Worm (Caenorhabditis elegans): ENCODE results near the gene F15H10.12.

Gene F15H10.12

DNA sequence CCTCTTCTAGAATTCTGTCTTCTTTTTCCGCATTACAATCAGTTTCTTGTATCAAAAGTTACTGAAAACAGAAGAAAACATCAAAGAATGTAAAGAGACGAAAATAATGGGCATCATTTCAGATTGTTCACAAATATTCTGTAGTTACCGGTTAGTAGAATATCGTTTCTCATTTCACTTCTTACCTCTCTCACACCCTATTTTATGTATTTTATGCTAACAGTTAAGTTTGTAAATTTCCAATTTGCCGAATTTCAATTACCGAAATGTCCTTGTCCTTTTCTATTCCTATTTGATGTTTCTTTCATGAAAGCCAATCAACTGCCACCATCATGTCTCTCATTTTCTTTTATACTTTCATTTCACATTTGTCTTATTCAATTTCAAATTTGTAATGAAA is 13.6 kb upstream of the F15H10.12 start:
- TF ChIP-seq ama-1 (optimal IDR thresholded peaks at IDR 0.05) (no peak), lin-11 (tag; optimal IDR thresholded peaks at IDR 0.05) (no peak), npax-4 (tag; optimal IDR thresholded peaks at IDR 0.05) (no peak), sox-2 (GFP tag; IDR thresholded peaks at IDR 0.05) (no peak), che-1 (tag; optimal IDR thresholded peaks at IDR 0.05) (no peak), pag-3 (tag; optimal IDR thresholded peaks at IDR 0.05; ENCODE audit: borderline replicate concordance) (no peak), dve-1 (tag; optimal IDR thresholded peaks at IDR 0.05) (no peak), ceh-22 (tag; optimal IDR thresholded peaks at IDR 0.05) (no peak), tbx-7 (tag; optimal IDR thresholded peaks at IDR 0.05) (no peak)

DNA sequence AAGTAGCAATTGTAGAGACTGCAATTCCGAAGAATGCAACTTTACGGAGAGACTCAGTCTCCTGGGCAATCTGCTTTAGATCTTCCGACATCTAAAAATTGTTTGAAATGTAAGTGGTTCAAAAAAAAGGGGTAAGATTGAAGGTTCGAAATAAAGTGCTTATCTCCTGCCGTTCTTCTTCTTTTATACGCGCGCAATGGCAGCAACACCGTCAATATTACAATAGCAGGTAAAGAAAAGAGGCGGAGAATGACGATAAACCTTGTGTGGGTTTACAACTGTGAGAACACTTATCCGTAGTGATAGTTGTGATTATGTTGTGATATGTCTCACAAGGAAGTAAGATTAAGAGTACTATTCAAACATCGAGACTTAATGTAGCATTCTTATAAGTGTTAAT is 11.9 kb upstream of the F15H10.12 start, which contains the start of gene col-13:
col-13 (minus strand) TSS at position 101 of the 400 bp plus-strand sequence.
- TF ChIP-seq ahr-1 (tag; optimal IDR thresholded peaks at IDR 0.05), result no peak
- no peak for TF ChIP-seq K02D7.2 (tag; optimal IDR thresholded peaks at IDR 0.05)
- TF ChIP-seq unc-55 (GFP tag; optimal IDR thresholded peaks at IDR 0.05), result no peak
- no peak for TF ChIP-seq tbx-7 (tag; optimal IDR thresholded peaks at IDR 0.05)
- no peak for TF ChIP-seq ama-1 (optimal IDR thresholded peaks at IDR 0.05)
- no peak for TF ChIP-seq madf-2 (tag; optimal IDR thresholded peaks at IDR 0.05)
- no peak for TF ChIP-seq sox-2 (GFP tag; IDR thresholded peaks at IDR 0.05)
- TF ChIP-seq mec-3 (tag; optimal IDR thresholded peaks at IDR 0.05; ENCODE audit: borderline replicate concordance), result no peak

DNA sequence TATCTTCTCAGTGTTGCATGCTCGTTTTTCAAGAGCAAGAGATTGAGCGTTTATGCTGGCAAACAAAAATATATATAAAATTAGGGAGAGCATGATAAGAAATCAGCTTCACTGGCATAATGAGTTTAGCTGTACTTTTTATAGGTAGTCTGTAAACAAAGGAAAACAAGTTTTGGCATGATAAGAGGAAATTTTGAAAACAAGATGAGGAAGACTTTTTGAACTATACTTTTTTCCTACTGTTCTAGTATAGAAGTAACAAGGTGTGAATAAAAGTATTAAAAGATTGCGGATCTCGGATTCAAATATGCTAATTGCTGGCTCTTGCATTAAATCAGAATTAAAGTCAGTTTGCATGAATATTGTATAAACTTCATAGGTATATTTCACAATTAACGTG is 9.1 kb upstream of the F15H10.12 start, which contains the start of gene F15H10.5:
F15H10.5 (minus strand) TSS at position 101 of the 400 bp plus-strand sequence.
- no peak for TF ChIP-seq tbx-2 (tag; optimal IDR thresholded peaks at IDR 0.05)
- TF ChIP-seq syd-9 (tag; optimal IDR thresholded peaks at IDR 0.05), result no peak
- no peak for TF ChIP-seq ceh-45 (GFP tag; IDR thresholded peaks at IDR 0.05)
- TF ChIP-seq sox-4 (tag; optimal IDR thresholded peaks at IDR 0.05), result no peak

DNA sequence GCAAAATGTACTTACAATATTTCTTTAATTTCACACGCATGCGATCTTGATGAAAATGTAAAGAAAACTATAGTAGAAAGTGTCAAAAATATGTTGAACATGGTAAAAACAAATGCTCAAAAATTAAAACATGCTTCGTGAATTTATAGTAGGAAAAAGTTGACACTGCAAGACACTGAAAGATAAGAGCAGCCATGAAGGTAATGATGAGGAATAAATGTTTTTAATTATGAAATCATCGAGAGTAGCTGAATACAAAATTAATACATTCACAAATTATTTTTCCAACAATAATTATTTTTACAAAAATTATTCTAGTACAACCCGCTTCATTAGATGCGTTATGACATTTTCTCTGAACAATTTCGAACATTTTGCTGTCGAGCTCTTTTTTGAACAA is 7.0 kb upstream of the F15H10.12 start, which contains the start of gene F15H10.10:
F15H10.10 (minus strand) TSS at position 101 of the 400 bp plus-strand sequence.
- no peak for TF ChIP-seq ttx-3 (tag; optimal IDR thresholded peaks at IDR 0.05)
- no peak for TF ChIP-seq unc-55 (GFP tag; optimal IDR thresholded peaks at IDR 0.05)
- no peak for TF ChIP-seq dve-1 (tag; optimal IDR thresholded peaks at IDR 0.05)
- TF ChIP-seq nhr-11 (tag; optimal IDR thresholded peaks at IDR 0.05), result no peak
- no peak for TF ChIP-seq pha-2 (tag; optimal IDR thresholded peaks at IDR 0.05)
- no peak for TF ChIP-seq pax-1 (tag; optimal IDR thresholded peaks at IDR 0.05)
- TF ChIP-seq ceh-9 (tag; optimal IDR thresholded peaks at IDR 0.05), result no peak
- TF ChIP-seq syd-9 (tag; optimal IDR thresholded peaks at IDR 0.05), result no peak
- TF ChIP-seq fkh-10 (GFP tag; optimal IDR thresholded peaks at IDR 0.05), result no peak
- no peak for TF ChIP-seq C38D4.7 (GFP tag; optimal IDR thresholded peaks at IDR 0.05)
- TF ChIP-seq elt-2 (tag; optimal IDR thresholded peaks at IDR 0.05), result no peak
- TF ChIP-seq ceh-30 (tag; optimal IDR thresholded peaks at IDR 0.05), result no peak
- no peak for TF ChIP-seq sdc-2 (tag; optimal IDR thresholded peaks at IDR 0.05)
- no peak for TF ChIP-seq ceh-24 (tag; optimal IDR thresholded peaks at IDR 0.05)
- TF ChIP-seq ahr-1 (tag; optimal IDR thresholded peaks at IDR 0.05), result no peak
- TF ChIP-seq rnt-1 (tag; optimal IDR thresholded peaks at IDR 0.05), result no peak
- TF ChIP-seq ceh-2 (tag; optimal IDR thresholded peaks at IDR 0.05), result no peak
- TF ChIP-seq K02D7.2 (tag; optimal IDR thresholded peaks at IDR 0.05), result no peak
- TF ChIP-seq ztf-16 (tag; optimal IDR thresholded peaks at IDR 0.05), result no peak
- TF ChIP-seq ceh-22 (tag; optimal IDR thresholded peaks at IDR 0.05), result no peak

DNA sequence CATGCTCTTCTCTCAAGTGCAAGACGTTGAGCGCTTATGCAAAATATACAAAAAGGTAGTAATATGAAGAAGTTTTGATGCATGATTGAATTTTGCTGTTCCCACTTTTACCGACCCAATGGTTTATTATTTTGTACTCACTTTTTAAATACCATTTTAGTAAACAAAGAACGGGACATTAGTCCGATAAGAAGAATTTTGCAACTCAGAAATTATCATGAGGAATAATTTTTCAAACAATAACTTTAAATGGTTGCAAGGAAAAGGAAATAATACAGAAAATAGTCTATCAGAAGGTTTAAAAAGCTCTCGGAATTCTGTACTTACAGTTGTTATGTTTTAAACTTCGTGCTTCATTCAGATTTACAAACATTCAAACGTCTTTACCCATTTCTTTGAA is 4.7 kb upstream of the F15H10.12 start, which contains the start of gene F15H10.9:
F15H10.9 (minus strand) TSS at position 101 of the 400 bp plus-strand sequence.
- TF ChIP-seq ceh-48 (tag; optimal IDR thresholded peaks at IDR 0.05) (no peak), hlh-15 (tag; optimal IDR thresholded peaks at IDR 0.05) (no peak), pha-2 (tag; optimal IDR thresholded peaks at IDR 0.05) (no peak), pha-4 (tag; optimal IDR thresholded peaks at IDR 0.05) (no peak), ama-1 (optimal IDR thresholded peaks at IDR 0.05) (no peak), madf-2 (tag; optimal IDR thresholded peaks at IDR 0.05) (no peak), unc-42 (tag; optimal IDR thresholded peaks at IDR 0.05) (no peak), F13H6.1 (tag; optimal IDR thresholded peaks at IDR 0.05) (no peak), ref-2 (tag; optimal IDR thresholded peaks at IDR 0.05) (no peak), ceh-31 (tag; optimal IDR thresholded peaks at IDR 0.05) (no peak), hlh-8 (tag; optimal IDR thresholded peaks at IDR 0.05) (no peak), che-1 (tag; optimal IDR thresholded peaks at IDR 0.05) (no peak), pax-1 (tag; optimal IDR thresholded peaks at IDR 0.05) (no peak), odd-2 (tag; optimal IDR thresholded peaks at IDR 0.05) (no peak), npax-4 (tag; optimal IDR thresholded peaks at IDR 0.05) (no peak), T23F11.4 (GFP tag; optimal IDR thresholded peaks at IDR 0.05) (no peak), nhr-232 (tag; optimal IDR thresholded peaks at IDR 0.05) (no peak), zip-5 (tag; optimal IDR thresholded peaks at IDR 0.05) (no peak), elt-2 (tag; optimal IDR thresholded peaks at IDR 0.05) (no peak), rnt-1 (tag; optimal IDR thresholded peaks at IDR 0.05) (no peak)
